Fruit fly (Drosophila melanogaster) whole organism, embryonic: ENCODE results near the gene CG18269.
A peak's percentile ranks its signal among the peaks of the same experiment; 100 is the strongest.

ENCODE experiments used
- ATbp ChIP-seq: fragments of 200-800 bp; sonication (Bioruptor generic); optimal IDR thresholded peaks from 2 replicates; lab custom pipeline; 2017; ENCODE audit warnings: missing biosample characterization, mild to moderate bottlenecking, missing genetic modification characterization, missing genetic modification reagents
- Bdp1 ChIP-seq: fragments of 200-800 bp; sonication (Bioruptor generic); optimal IDR thresholded peaks from 3 replicates; lab custom pipeline; 2016; ENCODE audit warnings: missing biosample characterization, missing genetic modification characterization
- Bgb ChIP-seq: fragments of 200-800 bp; sonication (Bioruptor generic); IDR thresholded peaks from 2 replicates; pipeline ENCODE4 v1.3.6; 2022; ENCODE audit warnings: missing biosample characterization, missing genetic modification characterization; ENCODE audit not compliant: partially characterized antibody
- CG11398 ChIP-seq: fragments of 200-800 bp; sonication (Bioruptor generic); optimal IDR thresholded peaks from 2 replicates; lab custom pipeline; 2016; ENCODE audit warnings: missing biosample characterization, missing genetic modification characterization
- CG12155 ChIP-seq: fragments of 200-800 bp; sonication (Bioruptor generic); optimal IDR thresholded peaks from 3 replicates; lab custom pipeline; 2016; ENCODE audit warnings: missing biosample characterization, missing genetic modification characterization
- CG13123 ChIP-seq: fragments of 200-800 bp; sonication (Bioruptor generic); optimal IDR thresholded peaks from 2 replicates; lab custom pipeline; 2016; ENCODE audit warnings: missing biosample characterization, missing genetic modification characterization
- CG13624 ChIP-seq: fragments of 200-800 bp; sonication (Bioruptor generic); optimal IDR thresholded peaks from 2 replicates; lab custom pipeline; 2016; ENCODE audit warnings: missing biosample characterization, missing genetic modification characterization
- CG13894 ChIP-seq: fragments of 200-800 bp; sonication (Bioruptor generic); optimal IDR thresholded peaks from 3 replicates; lab custom pipeline; 2018; ENCODE audit warnings: missing biosample characterization, mild to moderate bottlenecking, missing genetic modification characterization, moderate library complexity
- CG15601 ChIP-seq: fragments of 200-800 bp; sonication (Bioruptor generic); optimal IDR thresholded peaks from 3 replicates; lab custom pipeline; 2019; ENCODE audit warnings: missing biosample characterization, mild to moderate bottlenecking, missing genetic modification characterization, moderate library complexity
- CG1603 ChIP-seq: fragments of 200-800 bp; sonication (Bioruptor generic); optimal IDR thresholded peaks from 2 replicates; lab custom pipeline; 2019; ENCODE audit warnings: missing biosample characterization, mild to moderate bottlenecking, missing genetic modification characterization, moderate library complexity
- CG17829 ChIP-seq: fragments of 200-800 bp; optimal IDR thresholded peaks from 2 replicates; lab custom pipeline; 2019; ENCODE audit warnings: missing biosample characterization, mild to moderate bottlenecking, missing genetic modification characterization, moderate library complexity
- CG18262 ChIP-seq: fragments of 200-800 bp; optimal IDR thresholded peaks from 3 replicates; lab custom pipeline; 2019; ENCODE audit warnings: missing biosample characterization, mild to moderate bottlenecking, missing genetic modification characterization, moderate library complexity
- CG2129 ChIP-seq: fragments of 200-800 bp; sonication (Bioruptor generic); IDR thresholded peaks from 2 replicates; pipeline ENCODE4 v1.3.6; 2022; ENCODE audit warnings: missing biosample characterization, missing genetic modification characterization; ENCODE audit not compliant: partially characterized antibody
- CG2202 ChIP-seq: fragments of 200-800 bp; sonication (Bioruptor generic); optimal IDR thresholded peaks from 2 replicates; lab custom pipeline; 2018; ENCODE audit warnings: missing biosample characterization, mild to moderate bottlenecking, missing genetic modification characterization
- CG3163 ChIP-seq: fragments of 200-800 bp; sonication (Bioruptor generic); optimal IDR thresholded peaks from 3 replicates; lab custom pipeline; 2016; ENCODE audit warnings: missing biosample characterization, missing genetic modification characterization
- CG3726 ChIP-seq: fragments of 200-800 bp; sonication (Bioruptor generic); IDR thresholded peaks from 3 replicates; pipeline ENCODE4, ENCODE4 v1.3.6; 2022; ENCODE audit warnings: missing biosample characterization, missing genetic modification characterization
- CG3838 ChIP-seq: fragments of 200-800 bp; sonication (Bioruptor generic); optimal IDR thresholded peaks from 3 replicates; lab custom pipeline; 2016; ENCODE audit warnings: missing biosample characterization, missing genetic modification characterization
- CG4328 ChIP-seq: fragments of 200-800 bp; sonication (Bioruptor generic); optimal IDR thresholded peaks from 3 replicates; lab custom pipeline; 2017; ENCODE audit warnings: missing biosample characterization, missing genetic modification reagents, missing genetic modification characterization
- CG43689 ChIP-seq: fragments of 200-800 bp; sonication (Bioruptor generic); IDR thresholded peaks from 2 replicates; pipeline ENCODE4 v1.3.6; 2022; ENCODE audit warnings: missing biosample characterization, missing genetic modification characterization
- CG7928 ChIP-seq: fragments of 200-800 bp; sonication (Bioruptor generic); optimal IDR thresholded peaks from 2 replicates; lab custom pipeline; 2017; ENCODE audit warnings: missing biosample characterization, mild to moderate bottlenecking, missing genetic modification characterization
- CG9215 ChIP-seq: fragments of 200-800 bp; sonication (Bioruptor generic); IDR thresholded peaks from 2 replicates; pipeline ENCODE4 v1.3.6; 2022; ENCODE audit warnings: missing biosample characterization, missing genetic modification characterization
- CHES-1-like ChIP-seq: fragments of 200-800 bp; sonication (Bioruptor generic); optimal IDR thresholded peaks from 2 replicates; lab custom pipeline; 2016; ENCODE audit warnings: missing biosample characterization, missing genetic modification characterization
- Dip2 ChIP-seq: fragments of 200-800 bp; sonication (Bioruptor generic); IDR thresholded peaks from 2 replicates; pipeline ENCODE4 v1.3.6; 2022; ENCODE audit warnings: missing biosample characterization, missing genetic modification characterization
- Dp ChIP-seq: fragments of 200-800 bp; sonication (Bioruptor generic); optimal IDR thresholded peaks from 2 replicates; lab custom pipeline; 2018; ENCODE audit warnings: missing biosample characterization, mild to moderate bottlenecking, missing genetic modification characterization, moderate library complexity
- Fer1 ChIP-seq: fragments of 200-800 bp; sonication (Bioruptor generic); optimal IDR thresholded peaks from 2 replicates; lab custom pipeline; 2017; ENCODE audit warnings: missing biosample characterization, mild to moderate bottlenecking, missing genetic modification characterization
- Fer3 ChIP-seq: fragments of 200-800 bp; sonication (Bioruptor generic); optimal IDR thresholded peaks from 2 replicates; lab custom pipeline; 2018; ENCODE audit warnings: missing biosample characterization, mild to moderate bottlenecking, missing genetic modification characterization, moderate library complexity
- Gug ChIP-seq: fragments of 200-800 bp; sonication (Bioruptor generic); IDR thresholded peaks from 4 replicates; pipeline ENCODE4 v1.3.6; 2022; ENCODE audit warnings: missing biosample characterization, missing genetic modification characterization
- HLHmδ ChIP-seq: fragments of 200-800 bp; sonication (Bioruptor generic); optimal IDR thresholded peaks from 2 replicates; lab custom pipeline; 2018; ENCODE audit warnings: missing biosample characterization, mild to moderate bottlenecking, missing genetic modification characterization, moderate library complexity
- Mrtf ChIP-seq: fragments of 200-800 bp; sonication (Bioruptor generic); IDR thresholded peaks from 3 replicates; pipeline ENCODE4 v1.3.6; 2022; ENCODE audit warnings: missing biosample characterization, missing genetic modification characterization
- NFAT ChIP-seq: fragments of 200-800 bp; sonication (Bioruptor generic); IDR thresholded peaks from 2 replicates; pipeline ENCODE4 v1.3.6; 2022; ENCODE audit warnings: missing biosample characterization, missing genetic modification characterization
- Optix ChIP-seq: fragments of 200-800 bp; sonication (Bioruptor generic); IDR thresholded peaks from 3 replicates; pipeline ENCODE4 v1.3.6; 2022; ENCODE audit warnings: missing biosample characterization, missing genetic modification characterization
- Rfx ChIP-seq: fragments of 200-800 bp; sonication (Bioruptor generic); IDR thresholded peaks from 2 replicates; pipeline ENCODE4 v1.3.6; 2022; ENCODE audit warnings: missing biosample characterization, missing genetic modification characterization
- Spps ChIP-seq: fragments of 200-800 bp; sonication (Bioruptor generic); optimal IDR thresholded peaks from 2 replicates; lab custom pipeline; 2018; ENCODE audit warnings: missing biosample characterization, mild to moderate bottlenecking, missing genetic modification characterization
- ac ChIP-seq: fragments of 200-800 bp; sonication (Bioruptor generic); optimal IDR thresholded peaks from 3 replicates; lab custom pipeline; 2017; ENCODE audit warnings: missing biosample characterization, mild to moderate bottlenecking, missing genetic modification characterization
- bbx ChIP-seq: fragments of 200-800 bp; sonication (Bioruptor generic); IDR thresholded peaks from 2 replicates; pipeline ENCODE4 v1.3.6; 2022; ENCODE audit warnings: missing biosample characterization, missing genetic modification characterization; ENCODE audit not compliant: partially characterized antibody
- chinmo ChIP-seq: fragments of 200-800 bp; sonication (Bioruptor generic); IDR thresholded peaks from 4 replicates; pipeline ENCODE4 v1.3.6; 2022; ENCODE audit warnings: missing biosample characterization, missing genetic modification characterization; ENCODE audit not compliant: partially characterized antibody
- croc ChIP-seq: fragments of 200-800 bp; sonication (Bioruptor generic); conservative IDR thresholded peaks from 3 replicates; pipeline ENCODE4 v1.3.6; 2022; ENCODE audit warnings: missing biosample characterization, missing genetic modification characterization
- da ChIP-seq: fragments of 200-800 bp; sonication (Bioruptor generic); optimal IDR thresholded peaks from 2 replicates; lab custom pipeline; 2016; ENCODE audit warnings: missing biosample characterization, missing genetic modification characterization
- danr ChIP-seq: fragments of 200-800 bp; sonication (Bioruptor generic); IDR thresholded peaks from 2 replicates; pipeline ENCODE4 v1.3.6; 2022; ENCODE audit warnings: missing biosample characterization, missing genetic modification characterization
- ems ChIP-seq: fragments of 200-800 bp; sonication (Bioruptor generic); optimal IDR thresholded peaks from 3 replicates; lab custom pipeline; 2016; ENCODE audit warnings: missing biosample characterization, missing genetic modification characterization
- fru ChIP-seq: fragments of >200 bp; optimal IDR thresholded peaks from 2 replicates; lab custom pipeline; 2017
- grau ChIP-seq: fragments of 200-800 bp; optimal IDR thresholded peaks from 3 replicates; lab custom pipeline; 2019; ENCODE audit warnings: missing biosample characterization, mild to moderate bottlenecking, missing genetic modification characterization, moderate library complexity
- hkb ChIP-seq, 2 experiments: fragments of 200-800 bp in 1 of 2; fragments of >200 bp in 1 of 2; sonication (Bioruptor generic) in 1 of 2; IDR thresholded peaks in 1 of 2; optimal IDR thresholded peaks in 1 of 2; 2 replicates each; pipeline versions ENCODE4 v1.3.6 to Lab custom; 2017 to 2022; ENCODE audit warnings: missing biosample characterization in 1 of 2, missing genetic modification characterization in 1 of 2
- knrl ChIP-seq: fragments of 200-800 bp; sonication (Bioruptor generic); IDR thresholded peaks from 3 replicates; pipeline ENCODE4 v1.3.6; 2022; ENCODE audit warnings: missing biosample characterization, missing genetic modification characterization; ENCODE audit not compliant: partially characterized antibody
- mld ChIP-seq: fragments of 200-800 bp; sonication (Bioruptor generic); IDR thresholded peaks from 3 replicates; pipeline ENCODE4 v1.3.6; 2022; ENCODE audit warnings: missing biosample characterization, missing genetic modification characterization; ENCODE audit not compliant: partially characterized antibody
- nmo ChIP-seq: fragments of 200-800 bp; sonication (Bioruptor generic); optimal IDR thresholded peaks from 2 replicates; lab custom pipeline; 2018; ENCODE audit warnings: missing biosample characterization, mild to moderate bottlenecking, missing genetic modification characterization, moderate library complexity
- sens-2 ChIP-seq: fragments of 200-800 bp; sonication (Bioruptor generic); IDR thresholded peaks from 2 replicates; pipeline ENCODE4 v1.3.6; 2022; ENCODE audit warnings: missing biosample characterization, missing genetic modification characterization
- sna ChIP-seq: fragments of 200-800 bp; sonication (Bioruptor generic); IDR thresholded peaks from 2 replicates; pipeline ENCODE4 v1.3.6; 2022; ENCODE audit warnings: missing biosample characterization, missing genetic modification characterization; ENCODE audit not compliant: partially characterized antibody
- ssp ChIP-seq: fragments of 200-800 bp; sonication (Bioruptor generic); IDR thresholded peaks from 2 replicates; pipeline ENCODE4 v1.3.6; 2022; ENCODE audit warnings: missing biosample characterization, missing genetic modification characterization
- unc-4 ChIP-seq: fragments of 200-800 bp; sonication (Bioruptor generic); IDR thresholded peaks from 2 replicates; pipeline ENCODE4 v1.3.6; 2022; ENCODE audit warnings: missing biosample characterization, missing genetic modification characterization; ENCODE audit not compliant: partially characterized antibody
- vvl ChIP-seq: fragments of 200-800 bp; sonication (Bioruptor generic); IDR thresholded peaks from 2 replicates; pipeline ENCODE4 v1.3.6; 2022; ENCODE audit warnings: missing biosample characterization, missing genetic modification characterization

The CG18269 gene

DNA sequence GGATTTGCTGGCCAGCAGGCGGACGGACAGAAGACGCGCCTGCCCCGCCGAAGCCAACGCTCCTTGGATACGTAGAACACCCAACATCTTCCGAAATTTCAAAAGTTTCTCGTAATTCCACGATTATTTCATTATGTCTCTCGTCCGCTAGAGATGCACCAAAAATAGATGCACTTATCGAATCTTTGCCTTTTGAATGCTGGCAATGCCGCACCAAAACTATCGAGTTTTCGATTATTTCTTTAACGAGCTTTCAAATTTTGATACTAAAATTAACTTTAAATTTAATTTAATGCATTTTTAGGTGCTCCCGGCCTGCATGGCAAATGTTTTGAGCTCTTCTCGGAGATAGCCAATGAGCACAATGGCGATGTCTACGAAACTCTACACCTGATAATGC is 19.6 kb upstream of the CG18269 start, which contains the start of gene Coq6 (continued):
- no peak for TF ChIP-seq Spps (tag; lab: Kevin White, UChicago)
- no peak for TF ChIP-seq CG13624 (GFP tag; lab: Kevin White, UChicago)
- TF ChIP-seq CG13123 (GFP tag; lab: Kevin White, UChicago) = no peak
- TF ChIP-seq da = no peak
- TF ChIP-seq CG2202 (tag; lab: Kevin White, UChicago) = no peak
- TF ChIP-seq CG17829 (tag; lab: Kevin White, UChicago) = no peak
- TF ChIP-seq Dp (GFP tag; lab: Kevin White, UChicago) = peak; percentile 56
- TF ChIP-seq CG18262 (tag; lab: Kevin White, UChicago) = no peak
- TF ChIP-seq ATbp = no peak
- TF ChIP-seq ems (GFP tag; lab: Kevin White, UChicago) = no peak
- no peak for TF ChIP-seq CG43689 (GFP tag; lab: Robert Waterston, UW)
- peak; percentile 47; the same call in 1 of the 2 replicates for TF ChIP-seq Bgb (GFP tag; lab: Robert Waterston, UW)
- no peak for TF ChIP-seq ac (GFP tag; lab: Kevin White, UChicago)
- peak; percentile 14 for TF ChIP-seq nmo (GFP tag; lab: Kevin White, UChicago)
- TF ChIP-seq bbx (GFP tag; lab: Robert Waterston, UW) = peak; percentile 39; the same call in 1 of the 2 replicates
- TF ChIP-seq ssp = no peak
- TF ChIP-seq CG7928 (GFP tag; lab: Kevin White, UChicago) = no peak
- TF ChIP-seq CG3163 = no peak
- TF ChIP-seq Rfx (GFP tag; lab: Robert Waterston, UW) = peak; percentile 22; the same call in 1 of the 2 replicates
- peak; percentile 67; the same call in 1 of the 4 replicates for TF ChIP-seq chinmo (GFP tag; lab: Robert Waterston, UW)
- no peak for TF ChIP-seq Fer3
- no peak for TF ChIP-seq HLHmδ (GFP tag; lab: Kevin White, UChicago)
- TF ChIP-seq fru (lab: Kevin White, UChicago) = no peak
- TF ChIP-seq CG13894 (tag; lab: Kevin White, UChicago) = no peak
- no peak for TF ChIP-seq CG3838 (GFP tag; lab: Kevin White, UChicago)
- TF ChIP-seq sna (GFP tag; lab: Robert Waterston, UW) = peak; percentile 63
- TF ChIP-seq sens-2 = no peak
- TF ChIP-seq CHES-1-like = no peak
- no peak for TF ChIP-seq CG3726 (GFP tag; lab: Robert Waterston, UW)
- no peak for TF ChIP-seq CG4328 (GFP tag; lab: Kevin White, UChicago)
- TF ChIP-seq CG9215 = peak; percentile 96
- TF ChIP-seq Mrtf (GFP tag; lab: Robert Waterston, UW) = no peak
- no peak for TF ChIP-seq Bdp1 (GFP tag; lab: Kevin White, UChicago)
- peak; percentile 68 for TF ChIP-seq unc-4 (GFP tag; lab: Robert Waterston, UW)
- TF ChIP-seq mld (GFP tag; lab: Robert Waterston, UW) = no peak
- TF ChIP-seq CG15601 (tag; lab: Kevin White, UChicago) = no peak
- TF ChIP-seq CG11398 (GFP tag; lab: Kevin White, UChicago) = no peak
- TF ChIP-seq vvl (GFP tag; lab: Robert Waterston, UW) = no peak
- no peak for TF ChIP-seq danr (GFP tag; lab: Robert Waterston, UW)
- TF ChIP-seq NFAT = no peak; the same call in 1 of the 2 replicates
- peak; percentile 49 for TF ChIP-seq knrl (GFP tag; lab: Robert Waterston, UW)
- TF ChIP-seq croc (GFP tag; lab: Robert Waterston, UW) = no peak
- TF ChIP-seq Dip2 (GFP tag; lab: Robert Waterston, UW) = no peak
- TF ChIP-seq hkb (optimal IDR thresholded peaks at IDR 0.05; lab: Kevin White, UChicago) = no peak
- no peak for TF ChIP-seq hkb (GFP tag; IDR thresholded peaks at IDR 0.05; lab: Robert Waterston, UW)
- no peak for TF ChIP-seq Fer1 (GFP tag; lab: Kevin White, UChicago)
- TF ChIP-seq CG12155 (GFP tag; lab: Kevin White, UChicago) = no peak
- TF ChIP-seq Optix (GFP tag; lab: Robert Waterston, UW) = no peak
- no peak for TF ChIP-seq grau (tag; lab: Kevin White, UChicago)
- no peak for TF ChIP-seq CG1603
- TF ChIP-seq CG2129 = 0 out of 2 replicates have a peak, but pooled peaks have one; percentile 18
- TF ChIP-seq Gug (GFP tag; lab: Robert Waterston, UW) = no peak
